Fruit fly (Drosophila melanogaster): Measurements from ENCODE around the gene Kots.

The Kots gene

DNA sequence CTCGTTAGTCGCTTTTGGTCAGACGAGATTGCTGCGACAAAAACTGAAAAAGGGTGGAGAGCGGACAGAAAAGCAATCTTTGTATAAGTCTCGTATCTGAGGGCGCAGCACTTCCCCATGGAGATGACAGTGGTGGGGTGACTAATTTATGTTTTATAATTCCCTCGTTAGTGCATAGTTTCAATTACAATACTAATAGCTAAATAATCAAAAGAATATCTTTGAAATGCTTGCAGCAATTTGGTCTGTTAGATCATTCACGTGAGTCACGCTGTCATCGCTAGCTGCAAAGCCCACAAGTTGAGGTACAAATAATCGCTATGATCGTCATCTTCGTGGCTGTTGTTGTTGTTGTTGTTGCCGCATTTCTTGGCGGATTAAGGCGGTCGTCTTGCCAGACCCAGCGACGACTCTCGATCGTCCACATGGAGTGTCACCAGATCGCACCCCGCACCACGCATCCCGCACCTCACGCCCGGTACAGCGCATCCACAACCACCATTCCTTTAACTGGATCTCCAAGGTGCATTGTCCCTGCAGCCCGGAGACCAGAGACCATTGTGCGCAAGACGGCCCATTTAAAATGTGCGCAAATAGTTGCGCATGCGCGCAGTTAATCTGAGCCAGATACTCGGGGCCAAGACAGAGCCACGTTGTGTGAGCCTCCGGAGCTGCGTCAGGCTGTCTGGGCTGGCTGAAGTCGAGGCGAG is 42.0 kb downstream of the Kots start (continued):
- peak; percentile 77 for TF ChIP-seq CG7368 (GFP tag; optimal IDR thresholded peaks at IDR 0.05)
- peak; percentile 70 for TF ChIP-seq CG10631 (GFP tag; optimal IDR thresholded peaks at IDR 0.05)
- peak; percentile 49 for TF ChIP-seq Sox15 (GFP tag; optimal IDR thresholded peaks at IDR 0.05)
- peak; percentile 95 for TF ChIP-seq Eip78C (GFP tag)
- peak; percentile 78 for TF ChIP-seq CG6854 (GFP tag; optimal IDR thresholded peaks at IDR 0.05)
- TF ChIP-seq net (GFP tag; optimal IDR thresholded peaks at IDR 0.05) = peak; percentile 69
- TF ChIP-seq Eip93F (GFP tag; optimal IDR thresholded peaks at IDR 0.05) = no peak
- no peak for TF ChIP-seq CG6276 (GFP tag; optimal IDR thresholded peaks at IDR 0.05)
- TF ChIP-seq CG16779 (tag; optimal IDR thresholded peaks at IDR 0.05) = peak; percentile 26
- peak; percentile 78 for TF ChIP-seq CG9139 (GFP tag; optimal IDR thresholded peaks at IDR 0.05)
- peak; percentile 84 for TF ChIP-seq spab (GFP tag; optimal IDR thresholded peaks at IDR 0.05)
- TF ChIP-seq CG1621 (tag; optimal IDR thresholded peaks at IDR 0.05) = peak; percentile 66
- TF ChIP-seq CG8632 (GFP tag; optimal IDR thresholded peaks at IDR 0.05) = peak; percentile 66
- peak; percentile 74 for TF ChIP-seq OdsH (GFP tag; optimal IDR thresholded peaks at IDR 0.05)
- peak; percentile 80 for TF ChIP-seq achi (GFP tag; optimal IDR thresholded peaks at IDR 0.05)
- TF ChIP-seq fkh (GFP tag; optimal IDR thresholded peaks at IDR 0.05) = no peak
- peak; percentile 73 for TF ChIP-seq pdm3 (GFP tag; optimal IDR thresholded peaks at IDR 0.05)
- peak; percentile 57 for TF ChIP-seq Ets21C (GFP tag; optimal IDR thresholded peaks at IDR 0.05)
- peak; percentile 72 for TF ChIP-seq CG8119 (GFP tag; IDR thresholded peaks at IDR 0.05)
- peak; percentile 65 for TF ChIP-seq Blimp-1 (GFP tag; optimal IDR thresholded peaks at IDR 0.05)
- peak; percentile 80 for TF ChIP-seq acj6 (GFP tag; optimal IDR thresholded peaks at IDR 0.05)
- TF ChIP-seq dsx (GFP tag; optimal IDR thresholded peaks at IDR 0.05; ENCODE audit: poor library complexity, severe bottlenecking) = peak; percentile 81
- TF ChIP-seq topi (GFP tag; optimal IDR thresholded peaks at IDR 0.05) = peak; percentile 87
- peak; percentile 73 for TF ChIP-seq Hr39 (GFP tag; optimal IDR thresholded peaks at IDR 0.05)
- peak; percentile 72 for TF ChIP-seq fd59A (GFP tag; optimal IDR thresholded peaks at IDR 0.05)
- peak; percentile 79 for TF ChIP-seq Met (GFP tag; optimal IDR thresholded peaks at IDR 0.05)
- TF ChIP-seq dac (GFP tag; optimal IDR thresholded peaks at IDR 0.05) = no peak
- peak; percentile 29; the same call in 1 of the 2 replicates for TF ChIP-seq Gug (GFP tag; IDR thresholded peaks at IDR 0.05)
- TF ChIP-seq Lpt (GFP tag; optimal IDR thresholded peaks at IDR 0.05) = peak; percentile 17
- peak; percentile 89 for TF ChIP-seq Ets96B (tag; optimal IDR thresholded peaks at IDR 0.05)
- peak; percentile 71 for TF ChIP-seq CG6792 (GFP tag; optimal IDR thresholded peaks at IDR 0.05)
- peak; percentile 58 for TF ChIP-seq lz (GFP tag; optimal IDR thresholded peaks at IDR 0.05)
- TF ChIP-seq ss (GFP tag; optimal IDR thresholded peaks at IDR 0.05) = peak; percentile 76 to 77
- peak; percentile 94 for TF ChIP-seq CG6163 (GFP tag; IDR thresholded peaks at IDR 0.05)
- TF ChIP-seq CG11294 (GFP tag; IDR thresholded peaks at IDR 0.05) = peak; percentile 10; the same call in 1 of the 2 replicates

DNA sequence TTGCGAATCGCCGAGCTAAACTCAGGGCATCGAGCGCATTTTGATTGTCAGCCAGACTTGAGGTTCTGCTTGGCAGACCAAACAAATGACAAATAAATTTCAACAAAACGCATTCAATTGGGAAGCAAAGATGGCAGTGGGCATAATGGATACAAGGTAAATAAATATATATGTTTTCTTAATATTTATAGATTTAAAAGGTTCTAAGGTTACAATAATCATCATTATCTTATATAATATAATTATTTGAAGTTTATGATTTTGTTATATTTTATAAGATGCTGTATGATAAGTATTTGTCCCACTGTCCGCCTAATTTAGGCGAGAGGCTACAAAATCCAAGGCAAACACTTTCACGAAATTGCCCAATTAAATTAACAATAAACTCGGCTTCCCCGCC is 45.9 kb downstream of the Kots start:
- TF ChIP-seq acj6 (GFP tag; optimal IDR thresholded peaks at IDR 0.05) = no peak
- TF ChIP-seq CG3919 (GFP tag; optimal IDR thresholded peaks at IDR 0.05) = no peak
- no peak for TF ChIP-seq Blimp-1 (GFP tag; optimal IDR thresholded peaks at IDR 0.05)
- TF ChIP-seq CG6163 (GFP tag; IDR thresholded peaks at IDR 0.05) = no peak
- TF ChIP-seq CG6854 (GFP tag; optimal IDR thresholded peaks at IDR 0.05) = no peak
- no peak for TF ChIP-seq CG11294 (GFP tag; IDR thresholded peaks at IDR 0.05)
- peak; percentile 18 for TF ChIP-seq CG32006 (GFP tag; optimal IDR thresholded peaks at IDR 0.05)
- TF ChIP-seq eg (GFP tag; IDR thresholded peaks at IDR 0.05) = no peak
- no peak for TF ChIP-seq CG11762 (GFP tag; optimal IDR thresholded peaks at IDR 0.05; ENCODE audit: insufficient read depth)
- TF ChIP-seq CG10669 (GFP tag; optimal IDR thresholded peaks at IDR 0.05) = no peak
- no peak for TF ChIP-seq CG7368 (GFP tag; optimal IDR thresholded peaks at IDR 0.05)
- peak; percentile 23 for TF ChIP-seq CG8632 (GFP tag; optimal IDR thresholded peaks at IDR 0.05)
- TF ChIP-seq ss (GFP tag; optimal IDR thresholded peaks at IDR 0.05) = no peak
- TF ChIP-seq Gug (GFP tag; IDR thresholded peaks at IDR 0.05) = no peak
- no peak for TF ChIP-seq dsx (GFP tag; optimal IDR thresholded peaks at IDR 0.05; ENCODE audit: poor library complexity, severe bottlenecking)
- TF ChIP-seq CG15336 (GFP tag; IDR thresholded peaks at IDR 0.05) = no peak
- TF ChIP-seq Hr39 (GFP tag; optimal IDR thresholded peaks at IDR 0.05) = no peak
- TF ChIP-seq dac (GFP tag; optimal IDR thresholded peaks at IDR 0.05) = no peak
- no peak for TF ChIP-seq Lpt (GFP tag; optimal IDR thresholded peaks at IDR 0.05)
- no peak for TF ChIP-seq salr (GFP tag; optimal IDR thresholded peaks at IDR 0.05)
- TF ChIP-seq CG31627 (GFP tag; optimal IDR thresholded peaks at IDR 0.05) = no peak
- TF ChIP-seq topi (GFP tag; optimal IDR thresholded peaks at IDR 0.05) = no peak
- TF ChIP-seq CG9139 (GFP tag; optimal IDR thresholded peaks at IDR 0.05) = no peak
- TF ChIP-seq CG10631 (GFP tag; optimal IDR thresholded peaks at IDR 0.05) = peak; percentile 35
- TF ChIP-seq Ets96B (tag; optimal IDR thresholded peaks at IDR 0.05) = peak; percentile 52
- TF ChIP-seq vri (GFP tag; optimal IDR thresholded peaks at IDR 0.05) = no peak
- no peak for TF ChIP-seq lz (GFP tag; optimal IDR thresholded peaks at IDR 0.05)
- TF ChIP-seq CG6808 (GFP tag; optimal IDR thresholded peaks at IDR 0.05) = no peak
- TF ChIP-seq Eip78C (GFP tag) = peak; percentile 67
- peak; percentile 41 for TF ChIP-seq svp (GFP tag)
- TF ChIP-seq CG16779 (tag; optimal IDR thresholded peaks at IDR 0.05) = no peak
- TF ChIP-seq CG8119 (GFP tag; IDR thresholded peaks at IDR 0.05) = no peak; the same call in 2 of the 3 replicates

All from whole organism, prepupa.